Fruit fly (Drosophila melanogaster) whole organism, embryonic: ENCODE results near the gene CG43245.

Source experiments
- Adf1 ChIP-seq: fragments of 200-800 bp; sonication (Bioruptor generic); IDR thresholded peaks from 2 replicates; pipeline ENCODE4 v1.3.6; 2022; ENCODE audit warnings: missing biosample characterization, missing genetic modification characterization
- CG11398 ChIP-seq: fragments of 200-800 bp; sonication (Bioruptor generic); optimal IDR thresholded peaks from 2 replicates; lab custom pipeline; 2016; ENCODE audit warnings: missing biosample characterization, missing genetic modification characterization
- CG11504 ChIP-seq: fragments of 200-800 bp; sonication (Bioruptor generic); optimal IDR thresholded peaks from 3 replicates; lab custom pipeline; 2019; ENCODE audit warnings: missing biosample characterization, mild to moderate bottlenecking, missing genetic modification characterization, moderate library complexity
- CG1233 ChIP-seq: fragments of 200-800 bp; sonication (Bioruptor generic); optimal IDR thresholded peaks from 4 replicates; lab custom pipeline; 2018; ENCODE audit warnings: missing biosample characterization, mild to moderate bottlenecking, missing genetic modification characterization
- CG12391 ChIP-seq: fragments of 200-800 bp; sonication (Bioruptor generic); optimal IDR thresholded peaks from 3 replicates; lab custom pipeline; 2018; ENCODE audit warnings: missing biosample characterization, mild to moderate bottlenecking, missing genetic modification characterization, moderate library complexity
- CG14014 ChIP-seq: fragments of 200-800 bp; sonication (Bioruptor generic); IDR thresholded peaks from 2 replicates; pipeline ENCODE4 v1.3.6; 2022; ENCODE audit warnings: missing biosample characterization, missing genetic modification characterization
- CG14860 ChIP-seq: fragments of 200-800 bp; sonication (Bioruptor generic); IDR thresholded peaks from 3 replicates; pipeline ENCODE4 v1.3.6; 2022; ENCODE audit warnings: missing biosample characterization, missing genetic modification characterization; ENCODE audit not compliant: partially characterized antibody
- CG15073 ChIP-seq: fragments of 200-800 bp; sonication (Bioruptor generic); optimal IDR thresholded peaks from 2 replicates; lab custom pipeline; 2016; ENCODE audit warnings: missing biosample characterization, missing genetic modification characterization
- CG15601 ChIP-seq: fragments of 200-800 bp; sonication (Bioruptor generic); optimal IDR thresholded peaks from 3 replicates; lab custom pipeline; 2019; ENCODE audit warnings: missing biosample characterization, mild to moderate bottlenecking, missing genetic modification characterization, moderate library complexity
- CG1647 ChIP-seq: fragments of 200-800 bp; sonication (Bioruptor generic); optimal IDR thresholded peaks from 3 replicates; lab custom pipeline; 2016; ENCODE audit warnings: missing biosample characterization, missing genetic modification characterization
- CG17359 ChIP-seq: fragments of 200-800 bp; sonication (Bioruptor generic); optimal IDR thresholded peaks from 3 replicates; lab custom pipeline; 2018; ENCODE audit warnings: missing biosample characterization, mild to moderate bottlenecking, missing genetic modification characterization, moderate library complexity
- CG17912 ChIP-seq: fragments of 200-800 bp; sonication (Bioruptor generic); optimal IDR thresholded peaks from 2 replicates; lab custom pipeline; 2018; ENCODE audit warnings: missing biosample characterization, mild to moderate bottlenecking, missing genetic modification characterization
- CG18764 ChIP-seq: fragments of 200-800 bp; sonication (Bioruptor generic); optimal IDR thresholded peaks from 3 replicates; lab custom pipeline; 2016; ENCODE audit warnings: missing biosample characterization, missing genetic modification characterization
- CG32532 ChIP-seq: fragments of 200-800 bp; sonication (Bioruptor generic); IDR thresholded peaks from 2 replicates; pipeline ENCODE4 v1.3.6; 2022; ENCODE audit warnings: missing biosample characterization, missing genetic modification characterization
- CG43689 ChIP-seq: fragments of 200-800 bp; sonication (Bioruptor generic); IDR thresholded peaks from 2 replicates; pipeline ENCODE4 v1.3.6; 2022; ENCODE audit warnings: missing biosample characterization, missing genetic modification characterization
- CG5953 ChIP-seq: fragments of 200-800 bp; sonication (Bioruptor generic); IDR thresholded peaks from 2 replicates; pipeline ENCODE4 v1.3.6; 2022; ENCODE audit warnings: missing biosample characterization, missing genetic modification characterization
- CG6175 ChIP-seq: fragments of 200-800 bp; sonication (Bioruptor generic); IDR thresholded peaks from 3 replicates; pipeline ENCODE4 v1.3.6; 2022; ENCODE audit warnings: missing biosample characterization, missing genetic modification characterization
- CG6813 ChIP-seq: fragments of 200-800 bp; sonication (Bioruptor generic); optimal IDR thresholded peaks from 2 replicates; lab custom pipeline; 2017; ENCODE audit warnings: missing biosample characterization, missing genetic modification characterization, mild to moderate bottlenecking, moderate library complexity, missing genetic modification reagents
- CG8359 ChIP-seq: fragments of 200-800 bp; sonication (Bioruptor generic); optimal IDR thresholded peaks from 2 replicates; lab custom pipeline; 2017; ENCODE audit warnings: missing biosample characterization, mild to moderate bottlenecking, missing genetic modification characterization, borderline replicate concordance
- D19A ChIP-seq: fragments of 200-800 bp; optimal IDR thresholded peaks from 3 replicates; lab custom pipeline; 2019; ENCODE audit warnings: missing biosample characterization, mild to moderate bottlenecking, missing genetic modification characterization, moderate library complexity
- Dad ChIP-seq: fragments of 200-800 bp; sonication (Bioruptor generic); optimal IDR thresholded peaks from 3 replicates; lab custom pipeline; 2016; ENCODE audit warnings: missing biosample characterization, missing genetic modification characterization
- Dip3 ChIP-seq: fragments of 200-800 bp; sonication (Bioruptor generic); optimal IDR thresholded peaks from 3 replicates; lab custom pipeline; 2016; ENCODE audit warnings: missing biosample characterization, missing genetic modification characterization
- Fer1 ChIP-seq: fragments of 200-800 bp; sonication (Bioruptor generic); optimal IDR thresholded peaks from 2 replicates; lab custom pipeline; 2017; ENCODE audit warnings: missing biosample characterization, mild to moderate bottlenecking, missing genetic modification characterization
- Hey ChIP-seq: fragments of 200-800 bp; sonication (Bioruptor generic); optimal IDR thresholded peaks from 3 replicates; lab custom pipeline; 2018; ENCODE audit warnings: missing biosample characterization, mild to moderate bottlenecking, missing genetic modification characterization
- Hr3 ChIP-seq: fragments of 200-800 bp; sonication (Bioruptor generic); optimal IDR thresholded peaks from 3 replicates; lab custom pipeline; 2016; ENCODE audit warnings: missing biosample characterization, missing genetic modification characterization
- Hsf ChIP-seq: fragments of 200-800 bp; sonication (Bioruptor generic); optimal IDR thresholded peaks from 3 replicates; lab custom pipeline; 2016; ENCODE audit warnings: missing biosample characterization, missing genetic modification characterization
- Med ChIP-seq: fragments of 200-800 bp; sonication (Bioruptor generic); peaks from one replicate; lab custom pipeline; 2016; ENCODE audit warnings: missing biosample characterization, missing genetic modification characterization, mild to moderate bottlenecking, inconsistent platforms, moderate library complexity
- Mes4 ChIP-seq: fragments of 200-800 bp; sonication (Bioruptor generic); optimal IDR thresholded peaks from 2 replicates; lab custom pipeline; 2016; ENCODE audit warnings: missing biosample characterization, missing genetic modification characterization
- Myb ChIP-seq: fragments of 200-800 bp; sonication (Bioruptor generic); optimal IDR thresholded peaks from 2 replicates; lab custom pipeline; 2016; ENCODE audit warnings: missing biosample characterization, missing genetic modification characterization
- NfI ChIP-seq: fragments of 200-800 bp; sonication (Bioruptor generic); optimal IDR thresholded peaks from 3 replicates; lab custom pipeline; 2018; ENCODE audit warnings: missing biosample characterization, mild to moderate bottlenecking, missing genetic modification characterization, moderate library complexity
- Oaz ChIP-seq: fragments of 200-800 bp; sonication (Bioruptor generic); IDR thresholded peaks from 2 replicates; pipeline ENCODE4 v1.3.6; 2022; ENCODE audit warnings: missing biosample characterization, missing genetic modification characterization
- PHDP ChIP-seq: fragments of 200-800 bp; sonication (Bioruptor generic); optimal IDR thresholded peaks from 3 replicates; lab custom pipeline; 2018; ENCODE audit warnings: missing biosample characterization, mild to moderate bottlenecking, missing genetic modification characterization, moderate library complexity
- Rfx ChIP-seq: fragments of 200-800 bp; sonication (Bioruptor generic); IDR thresholded peaks from 2 replicates; pipeline ENCODE4 v1.3.6; 2022; ENCODE audit warnings: missing biosample characterization, missing genetic modification characterization
- Sox102F ChIP-seq: fragments of 200-800 bp; sonication (Bioruptor generic); optimal IDR thresholded peaks from 2 replicates; lab custom pipeline; 2018; ENCODE audit warnings: missing biosample characterization, mild to moderate bottlenecking, missing genetic modification characterization, moderate library complexity
- Trl ChIP-seq, 3 experiments: fragments of >200 bp in 2 of 3; fragments of 200-800 bp in 1 of 3; sonication (Bioruptor generic) in 1 of 3; optimal IDR thresholded peaks; 2 replicates in 1 of 3; 3 replicates in 2 of 3; lab custom pipeline; 2016 to 2017; ENCODE audit warnings: missing biosample characterization in 1 of 3, missing genetic modification characterization in 1 of 3
- ac ChIP-seq: fragments of 200-800 bp; sonication (Bioruptor generic); optimal IDR thresholded peaks from 3 replicates; lab custom pipeline; 2017; ENCODE audit warnings: missing biosample characterization, mild to moderate bottlenecking, missing genetic modification characterization
- ase ChIP-seq: fragments of 200-800 bp; sonication (Bioruptor generic); IDR thresholded peaks from 3 replicates; pipeline ENCODE4 v1.3.6; 2022; ENCODE audit warnings: missing biosample characterization, missing genetic modification characterization
- ash1 ChIP-seq: fragments of 200-800 bp; sonication (Bioruptor generic); optimal IDR thresholded peaks from 2 replicates; lab custom pipeline; 2018; ENCODE audit warnings: missing biosample characterization, mild to moderate bottlenecking, missing genetic modification characterization
- az2 ChIP-seq: fragments of 200-800 bp; sonication (Bioruptor generic); optimal IDR thresholded peaks from 3 replicates; lab custom pipeline; 2016; ENCODE audit warnings: missing biosample characterization, missing genetic modification characterization
- br ChIP-seq: fragments of >200 bp; optimal IDR thresholded peaks from 2 replicates; lab custom pipeline; 2017
- crol ChIP-seq: fragments of 200-800 bp; sonication (Bioruptor generic); IDR thresholded peaks from 2 replicates; pipeline ENCODE4 v1.3.6; 2022; ENCODE audit warnings: missing biosample characterization, missing genetic modification characterization
- dati ChIP-seq: fragments of 200-800 bp; sonication (Bioruptor generic); IDR thresholded peaks from 2 replicates; pipeline ENCODE4 v1.3.6; 2022; ENCODE audit warnings: missing biosample characterization, missing genetic modification characterization
- disco-r ChIP-seq: fragments of 200-800 bp; sonication (Bioruptor generic); optimal IDR thresholded peaks from 2 replicates; lab custom pipeline; 2016; ENCODE audit warnings: missing biosample characterization, missing genetic modification characterization
- grau ChIP-seq: fragments of 200-800 bp; optimal IDR thresholded peaks from 3 replicates; lab custom pipeline; 2019; ENCODE audit warnings: missing biosample characterization, mild to moderate bottlenecking, missing genetic modification characterization, moderate library complexity
- gro ChIP-seq: fragments of 200-800 bp; sonication (Bioruptor generic); optimal IDR thresholded peaks from 2 replicates; lab custom pipeline; 2016; ENCODE audit warnings: missing biosample characterization, missing genetic modification characterization
- kah ChIP-seq: fragments of 200-800 bp; sonication (Bioruptor generic); optimal IDR thresholded peaks from 2 replicates; lab custom pipeline; 2018; ENCODE audit warnings: missing biosample characterization, mild to moderate bottlenecking, missing genetic modification characterization
- klu ChIP-seq: fragments of 200-800 bp; sonication (Bioruptor generic); IDR thresholded peaks from 2 replicates; pipeline ENCODE4 v1.3.6; 2022; ENCODE audit warnings: missing biosample characterization, missing genetic modification characterization
- phol ChIP-seq: fragments of 200-800 bp; sonication (Bioruptor generic); optimal IDR thresholded peaks from 3 replicates; lab custom pipeline; 2018; ENCODE audit warnings: missing biosample characterization, mild to moderate bottlenecking, missing genetic modification characterization, moderate library complexity
- sens ChIP-seq: fragments of 200-800 bp; sonication (Bioruptor generic); peaks from one replicate; lab custom pipeline; 2016; ENCODE audit warnings: missing biosample characterization, missing genetic modification characterization
- sqz ChIP-seq: fragments of 200-800 bp; sonication (Bioruptor generic); optimal IDR thresholded peaks from 3 replicates; lab custom pipeline; 2018; ENCODE audit warnings: missing biosample characterization, mild to moderate bottlenecking, missing genetic modification characterization
- sug ChIP-seq: fragments of 200-800 bp; optimal IDR thresholded peaks from 2 replicates; lab custom pipeline; 2019; ENCODE audit warnings: missing biosample characterization, mild to moderate bottlenecking, missing genetic modification characterization, moderate library complexity

Gene CG43245

dm6 chr3L:10736483-10737122 is 35.1 kb upstream of the CG43245 start (continued):
- no peak for TF ChIP-seq CG18764 (GFP tag; lab: Kevin White, UChicago)
- no peak for TF ChIP-seq Dip3 (GFP tag; lab: Kevin White, UChicago)
- TF ChIP-seq kah: no peak
- TF ChIP-seq CG32532 (GFP tag; lab: Robert Waterston, UW): no peak
- peak; percentile 89; the same call in 2 of the 3 replicates for TF ChIP-seq CG6175 (GFP tag; lab: Robert Waterston, UW)
- no peak for TF ChIP-seq ash1 (GFP tag; lab: Kevin White, UChicago)
- no peak for TF ChIP-seq disco-r (GFP tag; lab: Kevin White, UChicago)
- TF ChIP-seq CG11398: no peak
- no peak for TF ChIP-seq Hsf
- TF ChIP-seq CG17359 (tag; lab: Kevin White, UChicago): peak; percentile 5
- TF ChIP-seq CG8359 (GFP tag; lab: Kevin White, UChicago): no peak
- TF ChIP-seq Adf1 (GFP tag; lab: Robert Waterston, UW): peak; percentile 97
- no peak for TF ChIP-seq CG15073 (GFP tag; lab: Kevin White, UChicago)
- no peak for TF ChIP-seq Mes4 (GFP tag; lab: Kevin White, UChicago)
- TF ChIP-seq Sox102F (GFP tag; lab: Kevin White, UChicago): no peak
- no peak for TF ChIP-seq gro
- no peak for TF ChIP-seq Hey (tag; lab: Kevin White, UChicago)
- TF ChIP-seq Med (GFP tag; lab: Kevin White, UChicago): peak; percentile 8
- no peak for TF ChIP-seq CG15601 (tag; lab: Kevin White, UChicago)
- TF ChIP-seq Myb: no peak
- TF ChIP-seq CG5953 (GFP tag; lab: Robert Waterston, UW): no peak
- no peak for TF ChIP-seq Trl (optimal IDR thresholded peaks at IDR 0.05; lab: Kevin White, UChicago)
- TF ChIP-seq Trl (GFP tag; optimal IDR thresholded peaks at IDR 0.05; lab: Kevin White, UChicago): no peak
- TF ChIP-seq ase: no peak
- TF ChIP-seq az2 (GFP tag; lab: Kevin White, UChicago): no peak
- no peak for TF ChIP-seq D19A
- TF ChIP-seq Oaz (GFP tag; lab: Robert Waterston, UW): no peak
- no peak for TF ChIP-seq CG14860 (GFP tag; lab: Robert Waterston, UW)
- peak; percentile 59 for TF ChIP-seq grau (tag; lab: Kevin White, UChicago)
- peak; percentile 49 for TF ChIP-seq crol
- TF ChIP-seq CG14014 (GFP tag; lab: Robert Waterston, UW): 0 out of 2 replicates have a peak, but pooled peaks have one; percentile 6
- no peak for TF ChIP-seq Hr3
- TF ChIP-seq CG11504 (tag; lab: Kevin White, UChicago): peak; percentile 26
- peak; percentile 65 for TF ChIP-seq sens (GFP tag; lab: Kevin White, UChicago)
- TF ChIP-seq ac (GFP tag; lab: Kevin White, UChicago): no peak
- TF ChIP-seq CG43689 (GFP tag; lab: Robert Waterston, UW): no peak
- TF ChIP-seq sqz: no peak
- TF ChIP-seq CG1647: no peak
- no peak for TF ChIP-seq br
- no peak for TF ChIP-seq Fer1 (GFP tag; lab: Kevin White, UChicago)
- no peak for TF ChIP-seq Dad (GFP tag; lab: Kevin White, UChicago)
- no peak for TF ChIP-seq sug (tag; lab: Kevin White, UChicago)
- no peak for TF ChIP-seq NfI (GFP tag; lab: Kevin White, UChicago)
- TF ChIP-seq Rfx: no peak
- TF ChIP-seq PHDP (tag; lab: Kevin White, UChicago): no peak
- TF ChIP-seq CG1233 (GFP tag; lab: Kevin White, UChicago): no peak
- no peak for TF ChIP-seq CG6813 (GFP tag; lab: Kevin White, UChicago)
- no peak for TF ChIP-seq dati (GFP tag; lab: Robert Waterston, UW)
- no peak for TF ChIP-seq klu (GFP tag; lab: Robert Waterston, UW)
- TF ChIP-seq CG17912 (GFP tag; lab: Kevin White, UChicago): no peak
- peak; percentile 10 for TF ChIP-seq phol
- TF ChIP-seq CG12391 (tag; lab: Kevin White, UChicago): no peak
